Worm (Caenorhabditis elegans) whole organism, young adult: ENCODE results near the gene ndua-12.

Experiments
- F10E7.11 ChIP-seq: sonication (generic microtip); optimal IDR thresholded peaks from 2 replicates; lab custom pipeline; 2017; ENCODE audit warnings: mild to moderate bottlenecking, missing genetic modification characterization, moderate library complexity, missing compliant biosample characterization
- F22D6.2 ChIP-seq: sonication (generic microtip); optimal IDR thresholded peaks from 2 replicates; lab custom pipeline; 2016; ENCODE audit warnings: mild to moderate bottlenecking, missing genetic modification characterization, missing compliant biosample characterization
- F23B12.7 ChIP-seq: sonication (generic microtip); optimal IDR thresholded peaks from 2 replicates; lab custom pipeline; 2017; ENCODE audit warnings: missing genetic modification characterization, mild to moderate bottlenecking, missing compliant biosample characterization, antibody characterized with exemption, moderate library complexity; ENCODE audit not compliant: insufficient read depth
- F33H1.4 ChIP-seq: fragments of 200-800 bp; sonication (Bioruptor generic); IDR thresholded peaks from 2 replicates; pipeline ENCODE4 v1.3.6; 2022; ENCODE audit warnings: missing genetic modification reagents, missing genetic modification characterization, missing compliant biosample characterization
- F52B5.7 ChIP-seq: sonication (generic microtip); optimal IDR thresholded peaks from 2 replicates; lab custom pipeline; 2016; ENCODE audit warnings: mild to moderate bottlenecking, missing genetic modification characterization, missing compliant biosample characterization
- K11D2.4 ChIP-seq: fragments of 200-800 bp; sonication (Bioruptor generic); IDR thresholded peaks from 2 replicates; pipeline ENCODE4 v1.3.6; 2022; ENCODE audit warnings: missing genetic modification reagents, missing genetic modification characterization, missing compliant biosample characterization
- K12H6.12 ChIP-seq: fragments of 200-800 bp; sonication (Bioruptor generic); optimal IDR thresholded peaks from 2 replicates; lab custom pipeline; 2018; ENCODE audit warnings: mild to moderate bottlenecking, missing genetic modification characterization, missing compliant biosample characterization
- T07F8.4 ChIP-seq: sonication (generic microtip); optimal IDR thresholded peaks from 2 replicates; lab custom pipeline; 2016; ENCODE audit warnings: mild to moderate bottlenecking, missing genetic modification characterization, moderate library complexity, missing compliant biosample characterization
- Y56A3A.18 ChIP-seq: fragments of 200-800 bp; sonication (Bioruptor generic); IDR thresholded peaks from 2 replicates; pipeline ENCODE4 v1.3.6; 2022; ENCODE audit warnings: missing genetic modification reagents, missing genetic modification characterization, missing compliant biosample characterization
- Y95B8A.8 ChIP-seq: fragments of 200-800 bp; sonication (Bioruptor generic); IDR thresholded peaks from 2 replicates; pipeline ENCODE4 v1.3.6; 2022; ENCODE audit warnings: missing genetic modification reagents, missing genetic modification characterization, missing compliant biosample characterization
- ZK185.1 ChIP-seq: sonication (generic microtip); optimal IDR thresholded peaks from 2 replicates; lab custom pipeline; 2016; ENCODE audit warnings: mild to moderate bottlenecking, missing genetic modification characterization, missing compliant biosample characterization; ENCODE audit not compliant: poor library complexity, severe bottlenecking
- aptf-3 ChIP-seq: fragments of 200-800 bp; sonication (Bioruptor generic); IDR thresholded peaks from 2 replicates; pipeline ENCODE4 v1.3.6; 2022; ENCODE audit warnings: missing genetic modification characterization, missing compliant biosample characterization
- atf-7 ChIP-seq: sonication (generic microtip); optimal IDR thresholded peaks from 2 replicates; lab custom pipeline; 2017; ENCODE audit warnings: mild to moderate bottlenecking, missing genetic modification characterization, missing compliant biosample characterization
- athp-1 ChIP-seq: sonication (generic microtip); optimal IDR thresholded peaks from 2 replicates; lab custom pipeline; 2017; ENCODE audit warnings: mild to moderate bottlenecking, missing genetic modification characterization, missing compliant biosample characterization
- bed-2 ChIP-seq: fragments of 200-800 bp; sonication (Bioruptor generic); IDR thresholded peaks from 2 replicates; pipeline ENCODE4 v1.3.6; 2022; ENCODE audit warnings: missing genetic modification reagents, missing genetic modification characterization, missing compliant biosample characterization
- cebp-2 ChIP-seq: fragments of 200-800 bp; sonication (Bioruptor generic); IDR thresholded peaks from 2 replicates; pipeline ENCODE4 v1.3.6; 2022; ENCODE audit warnings: missing genetic modification characterization, missing compliant biosample characterization
- ceh-100 ChIP-seq: fragments of 200-800 bp; sonication (Bioruptor generic); IDR thresholded peaks from 2 replicates; pipeline ENCODE4 v1.3.6; 2022; ENCODE audit warnings: missing genetic modification reagents, missing genetic modification characterization, missing compliant biosample characterization
- ceh-27 ChIP-seq: fragments of 200-800 bp; sonication (Bioruptor generic); optimal IDR thresholded peaks from 2 replicates; lab custom pipeline; 2018; ENCODE audit warnings: mild to moderate bottlenecking, missing genetic modification characterization, moderate library complexity, missing compliant biosample characterization
- ceh-40 ChIP-seq: fragments of 200-800 bp; sonication (Bioruptor generic); IDR thresholded peaks from 2 replicates; pipeline ENCODE4 v1.3.6; 2022; ENCODE audit warnings: missing genetic modification characterization, missing compliant biosample characterization
- ceh-58 ChIP-seq: fragments of 200-800 bp; sonication (Bioruptor generic); IDR thresholded peaks from 2 replicates; pipeline ENCODE4 v1.3.6; 2022; ENCODE audit warnings: missing genetic modification characterization, missing compliant biosample characterization
- ceh-91 ChIP-seq: fragments of 200-800 bp; sonication (Bioruptor generic); IDR thresholded peaks from 2 replicates; pipeline ENCODE4 v1.3.6; 2022; ENCODE audit warnings: missing genetic modification reagents, missing genetic modification characterization, missing compliant biosample characterization
- die-1 ChIP-seq: sonication (generic microtip); optimal IDR thresholded peaks from 2 replicates; lab custom pipeline; 2016; ENCODE audit warnings: missing genotype, mild to moderate bottlenecking, missing genetic modification characterization, missing compliant biosample characterization
- dpl-1 ChIP-seq: fragments of 150-350 bp; optimal IDR thresholded peaks from 2 replicates; lab custom pipeline; 2014; ENCODE audit warnings: missing biosample characterization, missing genetic modification reagents, missing genetic modification characterization
- efl-1 ChIP-seq: fragments of 150-350 bp; optimal IDR thresholded peaks from 2 replicates; lab custom pipeline; 2014; ENCODE audit warnings: missing biosample characterization, missing genetic modification reagents, missing genetic modification characterization
- egl-44 ChIP-seq: fragments of 200-800 bp; sonication (Bioruptor generic); IDR thresholded peaks from 2 replicates; pipeline ENCODE4 v1.3.6; 2022; ENCODE audit warnings: missing genetic modification reagents, missing genetic modification characterization, missing compliant biosample characterization
- ets-4 ChIP-seq: fragments of 200-800 bp; sonication (Bioruptor generic); optimal IDR thresholded peaks from 2 replicates; lab custom pipeline; 2018; ENCODE audit warnings: mild to moderate bottlenecking, missing genetic modification characterization, missing compliant biosample characterization
- gei-17 ChIP-seq: fragments of 200-800 bp; sonication (Bioruptor generic); optimal IDR thresholded peaks from 2 replicates; lab custom pipeline; 2018; ENCODE audit warnings: mild to moderate bottlenecking, missing genetic modification characterization, missing compliant biosample characterization
- hlh-12 ChIP-seq: sonication (generic microtip); optimal IDR thresholded peaks from 2 replicates; lab custom pipeline; 2016; ENCODE audit warnings: missing genetic modification characterization, missing compliant biosample characterization
- hmg-20 ChIP-seq: fragments of 200-800 bp; sonication (Bioruptor generic); IDR thresholded peaks from 2 replicates; pipeline ENCODE4 v1.3.6; 2022; ENCODE audit warnings: missing genetic modification reagents, missing genetic modification characterization, missing compliant biosample characterization
- madf-3 ChIP-seq: fragments of 200-800 bp; sonication (Bioruptor generic); IDR thresholded peaks from 2 replicates; pipeline ENCODE4 v1.3.6; 2022; ENCODE audit warnings: missing genetic modification reagents, missing genetic modification characterization, missing compliant biosample characterization
- madf-8 ChIP-seq: fragments of 200-800 bp; sonication (Bioruptor generic); conservative IDR thresholded peaks from 2 replicates; pipeline ENCODE4 v1.3.6; 2022; ENCODE audit warnings: missing genetic modification reagents, missing genetic modification characterization, missing compliant biosample characterization
- mel-28 ChIP-seq: sonication (generic microtip); optimal IDR thresholded peaks from 2 replicates; lab custom pipeline; 2016; ENCODE audit warnings: borderline replicate concordance, mild to moderate bottlenecking, missing genetic modification characterization, missing compliant biosample characterization
- mes-4 ChIP-seq: sonication (generic microtip); optimal IDR thresholded peaks from 2 replicates; lab custom pipeline; 2016; ENCODE audit warnings: missing genotype, missing genetic modification characterization, missing compliant biosample characterization
- nfya-2 ChIP-seq: fragments of 200-800 bp; sonication (Bioruptor generic); IDR thresholded peaks from 2 replicates; pipeline ENCODE4 v1.3.6; 2022; ENCODE audit warnings: missing genetic modification reagents, missing genetic modification characterization, missing compliant biosample characterization
- nhr-27 ChIP-seq: fragments of 200-800 bp; sonication (Bioruptor generic); optimal IDR thresholded peaks from 2 replicates; lab custom pipeline; 2018; ENCODE audit warnings: mild to moderate bottlenecking, missing genetic modification characterization, moderate library complexity, missing compliant biosample characterization
- rec-8 ChIP-seq, 2 experiments: sonication (generic microtip); optimal IDR thresholded peaks; 2 replicates each; lab custom pipeline; 2016; ENCODE audit warnings: mild to moderate bottlenecking in 2 of 2, missing genetic modification characterization in 2 of 2, missing genetic modification reagents in 2 of 2, missing genotype in 2 of 2, missing biosample characterization in 1 of 2, missing compliant biosample characterization in 1 of 2, moderate library complexity in 1 of 2
- snpc-1.1 ChIP-seq: sonication (generic microtip); optimal IDR thresholded peaks from 2 replicates; lab custom pipeline; 2017; ENCODE audit warnings: missing genetic modification characterization, mild to moderate bottlenecking, missing compliant biosample characterization, antibody characterized with exemption, moderate library complexity, missing genotype, missing genetic modification reagents; ENCODE audit not compliant: insufficient read depth
- snpc-1.3 ChIP-seq: sonication (generic microtip); optimal IDR thresholded peaks from 2 replicates; lab custom pipeline; 2017; ENCODE audit warnings: missing genetic modification characterization, mild to moderate bottlenecking, missing compliant biosample characterization, antibody characterized with exemption, moderate library complexity, missing genotype, missing genetic modification reagents; ENCODE audit not compliant: insufficient read depth
- snpc-4 ChIP-seq, 5 experiments: fragments of 150-350 bp in 1 of 5; sonication (generic microtip) in 4 of 5; optimal IDR thresholded peaks; 2 replicates each; lab custom pipeline; 2014 to 2018; ENCODE audit warnings: missing genetic modification characterization in 5 of 5, missing biosample characterization in 3 of 5, antibody characterized with exemption in 2 of 5, mild to moderate bottlenecking in 2 of 5, missing compliant biosample characterization in 2 of 5, missing genotype in 2 of 5, moderate library complexity in 2 of 5, missing genetic modification reagents in 1 of 5
- sptf-2 ChIP-seq: fragments of 200-800 bp; sonication (Bioruptor generic); optimal IDR thresholded peaks from 2 replicates; lab custom pipeline; 2018; ENCODE audit warnings: mild to moderate bottlenecking, missing genetic modification characterization, missing compliant biosample characterization
- tbp1 ChIP-seq: fragments of 200-800 bp; sonication (Bioruptor generic); optimal IDR thresholded peaks from 2 replicates; lab custom pipeline; 2018; ENCODE audit warnings: mild to moderate bottlenecking, missing genetic modification characterization, missing compliant biosample characterization
- tlf-1 ChIP-seq: fragments of 200-800 bp; sonication (Bioruptor generic); optimal IDR thresholded peaks from 2 replicates; lab custom pipeline; 2018; ENCODE audit warnings: mild to moderate bottlenecking, missing genetic modification characterization, missing compliant biosample characterization
- unc-62 ChIP-seq: fragments of 150-350 bp; optimal IDR thresholded peaks from 2 replicates; lab custom pipeline; 2014; ENCODE audit warnings: missing biosample characterization, missing genetic modification reagents, missing genetic modification characterization
- xnd-1 ChIP-seq: sonication (generic microtip); optimal IDR thresholded peaks from 2 replicates; lab custom pipeline; 2016; ENCODE audit warnings: missing genotype, missing genetic modification reagents, missing genetic modification characterization, missing compliant biosample characterization
- zfh-2 ChIP-seq: fragments of 200-800 bp; sonication (Bioruptor generic); conservative IDR thresholded peaks from 2 replicates; pipeline ENCODE4 v1.3.6; 2022; ENCODE audit warnings: missing genetic modification reagents, missing genetic modification characterization, missing compliant biosample characterization
- zim-3 ChIP-seq: sonication (generic microtip); optimal IDR thresholded peaks from 2 replicates; lab custom pipeline; 2017; ENCODE audit warnings: mild to moderate bottlenecking, missing genetic modification characterization, moderate library complexity, missing compliant biosample characterization
- ztf-26 ChIP-seq: sonication (generic microtip); optimal IDR thresholded peaks from 2 replicates; lab custom pipeline; 2017; ENCODE audit warnings: missing genetic modification characterization, missing compliant biosample characterization
- ztf-28 ChIP-seq: fragments of 200-800 bp; sonication (Bioruptor generic); IDR thresholded peaks from 2 replicates; pipeline ENCODE4 v1.3.6; 2022; ENCODE audit warnings: missing genetic modification reagents, missing genetic modification characterization, missing compliant biosample characterization

Gene ndua-12

ce11 chrIV:2676281-2676680, 43.4 kb downstream of the ndua-12 start, which contains the start of gene Y94H6A.3 (continued):
- TF ChIP-seq bed-2 (GFP tag; lab: Robert Waterston, UW) (no peak), cebp-2 (GFP tag; lab: Robert Waterston, UW) (no peak), hlh-12 (tag; lab: Kevin White, UChicago) (no peak), dpl-1 (peak; percentile 88), atf-7 (peak; percentile 17), hmg-20 (GFP tag; lab: Robert Waterston, UW) (peak; percentile 82), F52B5.7 (tag; lab: Kevin White, UChicago) (no peak), rec-8 (tag; optimal IDR thresholded peaks at IDR 0.05; lab: Kevin White, UChicago) (no peak), madf-8 (GFP tag; lab: Robert Waterston, UW) (peak; percentile 36; the same call in 1 of the 2 replicates), ceh-58 (GFP tag; lab: Robert Waterston, UW) (no peak), die-1 (tag; lab: Kevin White, UChicago) (no peak), ceh-91 (GFP tag; lab: Robert Waterston, UW) (0 out of 2 replicates have a peak, but pooled peaks have one; percentile 37), Y95B8A.8 (GFP tag; lab: Robert Waterston, UW) (no peak), sptf-2 (no peak), nhr-27 (tag; lab: Kevin White, UChicago) (no peak), F22D6.2 (tag; lab: Kevin White, UChicago) (no peak), ztf-28 (no peak), snpc-1.3 (tag; lab: Kevin White, UChicago) (peak; percentile 26), gei-17 (GFP tag; lab: Kevin White, UChicago) (peak; percentile 50), ceh-27 (peak; percentile 45), ceh-100 (GFP tag; lab: Robert Waterston, UW) (peak; percentile 64), athp-1 (tag; lab: Kevin White, UChicago) (no peak), ztf-26 (tag; lab: Kevin White, UChicago) (no peak), ets-4 (GFP tag; lab: Kevin White, UChicago) (no peak), mel-28 (tag; lab: Kevin White, UChicago) (no peak), F10E7.11 (tag; lab: Kevin White, UChicago) (no peak), ZK185.1 (tag; lab: Kevin White, UChicago) (no peak), ceh-40 (GFP tag; lab: Robert Waterston, UW) (no peak), zim-3 (no peak), F23B12.7 (tag; lab: Kevin White, UChicago) (peak; percentile 23), nfya-2 (GFP tag; lab: Robert Waterston, UW) (no peak), unc-62 (GFP tag; lab: Kevin White, UChicago) (no peak), mes-4 (tag; lab: Kevin White, UChicago) (no peak), F33H1.4 (GFP tag; lab: Robert Waterston, UW) (peak; percentile 76), aptf-3 (GFP tag; lab: Robert Waterston, UW) (no peak), snpc-1.1 (no peak), madf-3 (GFP tag; lab: Robert Waterston, UW) (peak; percentile 88), Y56A3A.18 (GFP tag; lab: Robert Waterston, UW) (peak; percentile 76; the same call in 1 of the 2 replicates), efl-1 (GFP tag; lab: Kevin White, UChicago) (peak; percentile 83), xnd-1 (tag; lab: Kevin White, UChicago) (peak; percentile 53), K12H6.12 (peak; percentile 14), K11D2.4 (GFP tag; lab: Robert Waterston, UW) (peak; percentile 86), snpc-4 (GFP tag; optimal IDR thresholded peaks at IDR 0.05; lab: Kevin White, UChicago) (no peak), snpc-4 (tag; optimal IDR thresholded peaks at IDR 0.05; lab: Kevin White, UChicago) (peak in 3 of 4 experiments; percentile 27 to 50 (median 41)), T07F8.4 (tag; lab: Kevin White, UChicago) (no peak), tlf-1 (GFP tag; lab: Kevin White, UChicago) (peak; percentile 66), egl-44 (GFP tag; lab: Robert Waterston, UW) (no peak), zfh-2 (GFP tag; lab: Robert Waterston, UW) (no peak), tbp1 (GFP tag; lab: Kevin White, UChicago) (peak; percentile 59)
